Worm (Caenorhabditis elegans): ENCODE measurements around the gene F19B2.5.

- TF ChIP-seq ama-1 (optimal IDR thresholded peaks at IDR 0.05) (no peak), nhr-11 (tag; optimal IDR thresholded peaks at IDR 0.05) (no peak), lin-13 (GFP tag; optimal IDR thresholded peaks at IDR 0.05) (no peak), nhr-28 (tag; optimal IDR thresholded peaks at IDR 0.05) (no peak), mdl-1 (tag; optimal IDR thresholded peaks at IDR 0.05) (no peak), rnt-1 (tag; optimal IDR thresholded peaks at IDR 0.05) (no peak)
Observed at ce11 chrV:20126637-20127036, 37.3 kb downstream of the F19B2.5 start.
